Worm (Caenorhabditis elegans) whole organism, midembryonic: Measurements from ENCODE around the gene F35H10.3.

Source experiments
- T22C8.4 ChIP-seq: fragments of 200-800 bp; sonication (Bioruptor generic); IDR thresholded peaks from 2 replicates; pipeline ENCODE4 v1.3.6; 2022; ENCODE audit warnings: missing genetic modification characterization, missing compliant biosample characterization
- klf-2 ChIP-seq: fragments of 200-800 bp; sonication (Bioruptor generic); conservative IDR thresholded peaks from 2 replicates; pipeline ENCODE4 v1.3.6; 2022; ENCODE audit warnings: missing genetic modification reagents, missing genetic modification characterization, missing compliant biosample characterization
- med-1 ChIP-seq: sonication (generic microtip); optimal IDR thresholded peaks from 2 replicates; lab custom pipeline; 2017; ENCODE audit warnings: missing genetic modification characterization, mild to moderate bottlenecking, missing compliant biosample characterization, antibody characterized with exemption, missing genetic modification reagents; ENCODE audit not compliant: insufficient read depth
- tab-1 ChIP-seq: fragments of 200-800 bp; sonication (Bioruptor generic); IDR thresholded peaks from 2 replicates; pipeline ENCODE4 v1.3.6; 2022; ENCODE audit warnings: missing genetic modification characterization, missing compliant biosample characterization
- ztf-23 ChIP-seq: fragments of 200-800 bp; sonication (Bioruptor generic); IDR thresholded peaks from 2 replicates; pipeline ENCODE4 v1.3.6; 2022; ENCODE audit warnings: missing genetic modification reagents, missing genetic modification characterization, missing compliant biosample characterization

ce11 chrIV:8339636-8340035, 13.9 kb downstream of the F35H10.3 start, which contains the start of gene lgc-6:
- TF ChIP-seq tab-1 (GFP tag; lab: Robert Waterston, UW) (no peak), med-1 (GFP tag; lab: Kevin White, UChicago) (no peak), T22C8.4 (GFP tag; lab: Robert Waterston, UW) (no peak), ztf-23 (GFP tag; lab: Robert Waterston, UW) (no peak), klf-2 (GFP tag; lab: Robert Waterston, UW) (no peak)
